Fruit fly (Drosophila melanogaster): Measurements from ENCODE around the gene csw.

Gene csw

DNA sequence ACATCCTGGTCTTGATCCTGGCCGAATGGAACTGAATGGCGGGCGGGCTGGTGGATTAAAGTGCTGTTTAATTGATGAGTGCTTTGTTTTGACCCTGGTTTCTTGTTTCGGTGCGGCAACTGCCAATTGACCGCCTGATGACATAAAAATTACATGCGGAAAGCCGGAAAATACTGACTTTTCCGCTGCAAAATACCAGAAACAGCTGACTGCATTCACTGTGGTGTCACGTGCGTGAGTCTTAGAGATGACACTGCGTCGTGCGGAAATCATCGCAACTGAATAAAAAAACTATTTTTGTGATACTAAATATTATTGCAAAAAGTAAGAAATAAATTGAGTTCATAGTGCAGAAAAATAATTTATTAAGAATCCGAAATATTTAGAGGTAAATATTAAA lies 55.4 kb downstream of the csw start, which contains the start of gene bcn92 (continued):
- TF ChIP-seq Spps (tag; optimal IDR thresholded peaks at IDR 0.05) (no peak), wdn (GFP tag; IDR thresholded peaks at IDR 0.05) (no peak), CTCF (GFP tag; optimal IDR thresholded peaks at IDR 0.05) (no peak), ind (GFP tag; optimal IDR thresholded peaks at IDR 0.05) (peak; percentile 46), CG1792 (GFP tag; optimal IDR thresholded peaks at IDR 0.05) (peak; percentile 43), Blimp-1 (GFP tag; optimal IDR thresholded peaks at IDR 0.05) (peak; percentile 20), ash1 (GFP tag; optimal IDR thresholded peaks at IDR 0.05) (no peak), chinmo (GFP tag; IDR thresholded peaks at IDR 0.05; ENCODE audit: partially characterized antibody) (peak; percentile 91; the same call in 3 of the 4 replicates), CG7372 (GFP tag; IDR thresholded peaks at IDR 0.05) (no peak), D19B (GFP tag; optimal IDR thresholded peaks at IDR 0.05) (no peak), pum (GFP tag; optimal IDR thresholded peaks at IDR 0.05) (peak; percentile 32), CG14667 (GFP tag; IDR thresholded peaks at IDR 0.05) (0 out of 2 replicates have a peak, but pooled peaks have one; percentile 5), Hr78 (GFP tag; optimal IDR thresholded peaks at IDR 0.05) (peak in 1 of 2 experiments; percentile 12), run (tag; optimal IDR thresholded peaks at IDR 0.05) (no peak), so (GFP tag; IDR thresholded peaks at IDR 0.05) (no peak), CG18599 (GFP tag; optimal IDR thresholded peaks at IDR 0.05) (peak; percentile 18), tio (GFP tag; optimal IDR thresholded peaks at IDR 0.05) (no peak), Dek (tag; optimal IDR thresholded peaks at IDR 0.05) (peak; percentile 16), grn (GFP tag; optimal IDR thresholded peaks at IDR 0.05) (no peak), pzg (GFP tag; optimal IDR thresholded peaks at IDR 0.05) (peak; percentile 69), luna (GFP tag; optimal IDR thresholded peaks at IDR 0.05) (no peak), zen (tag; optimal IDR thresholded peaks at IDR 0.05) (peak; percentile 3), CG10366 (GFP tag; IDR thresholded peaks at IDR 0.05) (0 out of 2 replicates have a peak, but pooled peaks have one; percentile 21), CG2116 (GFP tag; optimal IDR thresholded peaks at IDR 0.05) (peak; percentile 34), NFAT (GFP tag; IDR thresholded peaks at IDR 0.05) (no peak), CG15601 (tag; optimal IDR thresholded peaks at IDR 0.05) (peak; percentile 20), CG33213 (GFP tag; optimal IDR thresholded peaks at IDR 0.05) (peak; percentile 11), CG6791 (GFP tag; IDR thresholded peaks at IDR 0.05; ENCODE audit: partially characterized antibody) (peak; percentile 95), oc (tag; optimal IDR thresholded peaks at IDR 0.05) (no peak), fu2 (GFP tag; optimal IDR thresholded peaks at IDR 0.05) (peak; percentile 21), CG17328 (GFP tag; IDR thresholded peaks at IDR 0.05) (no peak), kay (GFP tag; optimal IDR thresholded peaks at IDR 0.05) (no peak), org-1 (GFP tag; optimal IDR thresholded peaks at IDR 0.05) (no peak), Ada2b (GFP tag; IDR thresholded peaks at IDR 0.05) (peak; percentile 40; the same call in 1 of the 2 replicates), ttk (GFP tag; IDR thresholded peaks at IDR 0.05) (no peak), CG12391 (tag; optimal IDR thresholded peaks at IDR 0.05) (peak; percentile 64), Neu2 (GFP tag; optimal IDR thresholded peaks at IDR 0.05; ENCODE audit: borderline replicate concordance) (no peak), CG4707 (GFP tag; optimal IDR thresholded peaks at IDR 0.05) (no peak), CG34376 (GFP tag; optimal IDR thresholded peaks at IDR 0.05) (peak; percentile 33), CG9215 (GFP tag; IDR thresholded peaks at IDR 0.05) (no peak), CG3281 (GFP tag; optimal IDR thresholded peaks at IDR 0.05) (peak; percentile 24), hbn (GFP tag; IDR thresholded peaks at IDR 0.05; ENCODE audit: partially characterized antibody) (peak; percentile 96), Dll (GFP tag; IDR thresholded peaks at IDR 0.05; ENCODE audit: partially characterized antibody) (peak; percentile 94), CG9932 (GFP tag; IDR thresholded peaks at IDR 0.05) (peak; percentile 84), Usf (GFP tag; optimal IDR thresholded peaks at IDR 0.05) (peak; percentile 35), eve (GFP tag; optimal IDR thresholded peaks at IDR 0.05) (no peak), CG33557 (GFP tag; optimal IDR thresholded peaks at IDR 0.05) (no peak), CG17802 (tag; optimal IDR thresholded peaks at IDR 0.05) (no peak), mld (GFP tag; IDR thresholded peaks at IDR 0.05; ENCODE audit: partially characterized antibody) (peak; percentile 86; the same call in 2 of the 3 replicates), schlank (tag; optimal IDR thresholded peaks at IDR 0.05) (no peak), Dbx (GFP tag; IDR thresholded peaks at IDR 0.05) (peak; percentile 70)

Data from whole organism, embryonic.